Worm (Caenorhabditis elegans): Measurements from ENCODE around the gene clec-139.

- no peak for TF ChIP-seq B0310.2 (tag; optimal IDR thresholded peaks at IDR 0.05)
- TF ChIP-seq F13C5.2 (tag; optimal IDR thresholded peaks at IDR 0.05) = no peak
Observed at ce11 chrII:4574658-4575057, 46.9 kb downstream of the clec-139 start.
